Worm (Caenorhabditis elegans): Measurements from ENCODE around the gene F46C8.8.

DNA sequence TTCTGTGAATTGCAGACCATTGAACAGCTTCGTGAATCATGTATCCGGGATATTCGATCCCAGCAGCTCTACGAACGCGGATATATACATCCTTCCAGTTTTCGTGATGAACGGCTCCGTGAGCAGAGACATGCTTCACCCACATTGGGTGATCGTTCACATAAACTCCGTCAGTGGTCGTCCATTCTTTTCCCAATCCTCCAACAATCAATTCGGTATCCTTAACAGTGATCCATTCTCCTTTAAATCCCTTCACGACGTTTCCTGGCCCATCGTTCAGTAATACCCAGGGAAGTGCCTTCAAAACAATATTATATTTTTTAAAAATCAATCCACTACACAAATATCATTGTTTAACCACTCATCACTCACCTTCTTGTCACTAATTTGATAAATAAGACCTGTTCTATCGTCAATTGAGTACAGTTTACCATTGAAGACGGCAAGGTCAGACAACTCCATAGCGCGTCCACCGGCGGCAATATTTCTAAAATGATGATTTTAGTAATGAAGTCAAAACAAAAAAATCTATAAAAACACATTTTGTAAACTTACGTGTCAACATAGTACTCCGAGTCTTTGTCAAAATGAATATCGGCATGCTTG, 14.6 kb upstream of the F46C8.8 start:
- TF ChIP-seq dao-5 (tag; optimal IDR thresholded peaks at IDR 0.05) (no peak), him-1 (tag; optimal IDR thresholded peaks at IDR 0.05) (no peak)
